Fruit fly (Drosophila melanogaster): ENCODE data around the gene CG4238.

The CG4238 gene

dm6 chr2L:1970312-1970929 is 39.2 kb upstream of the CG4238 start, which contains the start of gene erm (continued):
- TF ChIP-seq sob (GFP tag; IDR thresholded peaks at IDR 0.05) (no peak), so (GFP tag; IDR thresholded peaks at IDR 0.05) (no peak), pita (GFP tag; optimal IDR thresholded peaks at IDR 0.05) (no peak), Opbp (GFP tag; IDR thresholded peaks at IDR 0.05; ENCODE audit: partially characterized antibody) (0 out of 3 replicates have a peak, but pooled peaks have one; percentile 38), CG1792 (GFP tag; optimal IDR thresholded peaks at IDR 0.05) (no peak), CG34422 (GFP tag; IDR thresholded peaks at IDR 0.05) (0 out of 3 replicates have a peak, but pooled peaks have one; percentile 17), BEAF-32 (GFP tag; optimal IDR thresholded peaks at IDR 0.05) (no peak), pnt (GFP tag; optimal IDR thresholded peaks at IDR 0.05) (no peak), CG31365 (tag; optimal IDR thresholded peaks at IDR 0.05) (no peak), jumu (GFP tag; optimal IDR thresholded peaks at IDR 0.05) (no peak), E2f2 (GFP tag; IDR thresholded peaks at IDR 0.05) (no peak), Rx (GFP tag; IDR thresholded peaks at IDR 0.05) (no peak), Bteb2 (GFP tag; optimal IDR thresholded peaks at IDR 0.05) (no peak), dmrt11E (tag; optimal IDR thresholded peaks at IDR 0.05) (no peak), Ravus (GFP tag; IDR thresholded peaks at IDR 0.05) (no peak), CG10654 (GFP tag; optimal IDR thresholded peaks at IDR 0.05) (no peak)

DNA sequence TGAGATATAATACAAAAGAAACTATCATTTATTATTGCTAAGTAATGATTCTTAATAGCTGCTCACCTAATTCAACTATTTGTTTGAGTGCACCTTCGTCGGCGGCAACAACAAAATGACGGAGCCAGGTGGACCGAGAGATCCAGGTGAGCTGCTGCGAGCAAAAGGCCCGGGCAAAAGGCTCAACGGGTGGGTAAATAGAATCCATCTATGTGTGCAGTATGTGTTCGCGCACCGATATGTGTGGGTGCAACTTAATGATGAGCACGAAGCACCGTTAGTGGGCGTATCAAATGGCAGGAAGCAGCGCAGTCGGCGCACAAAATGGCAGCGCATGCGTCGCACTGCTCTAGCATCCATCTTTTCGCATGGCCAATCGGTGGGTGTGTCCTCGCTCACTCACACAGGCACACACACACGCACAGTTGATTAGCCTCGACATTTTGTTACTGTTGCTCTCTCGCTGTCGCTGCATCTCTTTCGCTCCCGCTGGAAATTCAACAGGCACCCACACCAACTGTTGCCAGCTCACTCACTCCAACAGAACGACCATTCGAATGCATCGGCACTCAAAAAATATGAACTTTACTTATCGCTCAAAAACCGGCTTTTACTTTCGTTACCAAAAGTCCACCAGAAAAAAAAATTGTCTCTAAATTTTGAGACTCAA is 37.1 kb upstream of the CG4238 start:
- TF ChIP-seq CG10462 (GFP tag; optimal IDR thresholded peaks at IDR 0.05) (no peak), nerfin-2 (GFP tag; IDR thresholded peaks at IDR 0.05; ENCODE audit: partially characterized antibody) (0 out of 2 replicates have a peak, but pooled peaks have one; percentile 9), chinmo (GFP tag; IDR thresholded peaks at IDR 0.05; ENCODE audit: partially characterized antibody) (peak; percentile 93; the same call in 3 of the 4 replicates), HLH3B (GFP tag; IDR thresholded peaks at IDR 0.05) (0 out of 2 replicates have a peak, but pooled peaks have one; percentile 11), scrt (GFP tag; optimal IDR thresholded peaks at IDR 0.05) (peak; percentile 82), knrl (GFP tag; IDR thresholded peaks at IDR 0.05; ENCODE audit: partially characterized antibody) (peak; percentile 28; the same call in 1 of the 3 replicates), oc (tag; optimal IDR thresholded peaks at IDR 0.05) (peak; percentile 85), CG4404 (GFP tag; IDR thresholded peaks at IDR 0.05) (no peak), cg (GFP tag; optimal IDR thresholded peaks at IDR 0.05) (peak; percentile 97), insv (GFP tag; optimal IDR thresholded peaks at IDR 0.05) (peak in 1 of 2 experiments; percentile 67), sr (GFP tag; IDR thresholded peaks at IDR 0.05) (peak; percentile 80), D19B (GFP tag; optimal IDR thresholded peaks at IDR 0.05) (no peak), Dek (tag; optimal IDR thresholded peaks at IDR 0.05) (no peak), CG16813 (GFP tag; IDR thresholded peaks at IDR 0.05; ENCODE audit: partially characterized antibody) (0 out of 3 replicates have a peak, but pooled peaks have one; percentile 9), CG12236 (GFP tag; optimal IDR thresholded peaks at IDR 0.05) (no peak), CG1647 (GFP tag; optimal IDR thresholded peaks at IDR 0.05) (no peak), CG7271 (tag; optimal IDR thresholded peaks at IDR 0.05) (no peak), Vsx1 (GFP tag; optimal IDR thresholded peaks at IDR 0.05) (peak; percentile 99), Trl (optimal IDR thresholded peaks at IDR 0.05) (peak in 1 of 2 experiments; percentile 50), Trl (GFP tag; optimal IDR thresholded peaks at IDR 0.05) (no peak), Hr78 (GFP tag; optimal IDR thresholded peaks at IDR 0.05) (peak in 1 of 2 experiments; percentile 15), pan (optimal IDR thresholded peaks at IDR 0.05) (no peak), pan (GFP tag; optimal IDR thresholded peaks at IDR 0.05 in 1 of 2, IDR thresholded peaks at IDR 0.05 in 1 of 2) (no peak), danr (GFP tag; IDR thresholded peaks at IDR 0.05) (no peak), Ssrp (tag; optimal IDR thresholded peaks at IDR 0.05) (no peak), eve (GFP tag; optimal IDR thresholded peaks at IDR 0.05) (no peak), sna (GFP tag; IDR thresholded peaks at IDR 0.05; ENCODE audit: partially characterized antibody) (peak; percentile 35; the same call in 1 of the 2 replicates), ewg (GFP tag; optimal IDR thresholded peaks at IDR 0.05) (peak; percentile 93), HmgD (GFP tag; optimal IDR thresholded peaks at IDR 0.05) (peak; percentile 3), kah (GFP tag; optimal IDR thresholded peaks at IDR 0.05) (no peak), slou (GFP tag; optimal IDR thresholded peaks at IDR 0.05) (no peak), vnd (GFP tag; IDR thresholded peaks at IDR 0.05; ENCODE audit: partially characterized antibody) (no peak)
